Worm (Caenorhabditis elegans) whole organism, L3 larva: ENCODE data around the gene nspd-4.

ENCODE experiments used
- aly-2 ChIP-seq: fragments of 150-350 bp; optimal IDR thresholded peaks from 2 replicates; lab custom pipeline; 2014; ENCODE audit warnings: missing biosample characterization, missing genetic modification characterization
- daf-12 ChIP-seq: fragments of 150-350 bp; optimal IDR thresholded peaks from 2 replicates; lab custom pipeline; 2014; ENCODE audit warnings: missing biosample characterization, missing genetic modification reagents, missing genetic modification characterization
- lin-15B ChIP-seq: fragments of 150-350 bp; optimal IDR thresholded peaks from 2 replicates; lab custom pipeline; 2014; ENCODE audit warnings: missing biosample characterization, missing genetic modification characterization
- lin-39 ChIP-seq: fragments of 150-350 bp; optimal IDR thresholded peaks from 2 replicates; lab custom pipeline; 2018; ENCODE audit warnings: missing biosample characterization, missing genetic modification reagents, missing genetic modification characterization
- nfya-1 ChIP-seq: sonication (generic microtip); optimal IDR thresholded peaks from 2 replicates; lab custom pipeline; 2017; ENCODE audit warnings: missing genetic modification characterization, mild to moderate bottlenecking, missing compliant biosample characterization, antibody characterized with exemption, moderate library complexity; ENCODE audit not compliant: insufficient read depth

ce11 chrII:4870691-4871090 is 28.3 kb downstream of the nspd-4 start, which contains the start of gene col-20:
- TF ChIP-seq aly-2 (tag; lab: Kevin White, UChicago) (no peak), nfya-1 (no peak), lin-15B (no peak), daf-12 (tag; lab: Kevin White, UChicago) (no peak), lin-39 (tag; lab: Kevin White, UChicago) (no peak)
